Fruit fly (Drosophila melanogaster) whole organism, embryonic: ENCODE data around the gene Gart.

Experiments used
- Bdp1 ChIP-seq: fragments of 200-800 bp; sonication (Bioruptor generic); optimal IDR thresholded peaks from 3 replicates; lab custom pipeline; 2016; ENCODE audit warnings: missing biosample characterization, missing genetic modification characterization
- Blimp-1 ChIP-seq: fragments of 200-800 bp; sonication (Bioruptor generic); optimal IDR thresholded peaks from 3 replicates; lab custom pipeline; 2018; ENCODE audit warnings: missing biosample characterization, missing genetic modification characterization, mild to moderate bottlenecking, moderate library complexity, missing genetic modification reagents
- CG1024 ChIP-seq: fragments of 200-800 bp; sonication (Bioruptor generic); IDR thresholded peaks from 2 replicates; pipeline ENCODE4 v1.3.6; 2022; ENCODE audit warnings: missing biosample characterization, missing genetic modification characterization
- CG10267 ChIP-seq: fragments of 200-800 bp; sonication (Bioruptor generic); optimal IDR thresholded peaks from 2 replicates; lab custom pipeline; 2018; ENCODE audit warnings: missing biosample characterization, mild to moderate bottlenecking, missing genetic modification characterization, moderate library complexity
- CG10274 ChIP-seq: fragments of 200-800 bp; sonication (Bioruptor generic); optimal IDR thresholded peaks from 3 replicates; lab custom pipeline; 2017; ENCODE audit warnings: missing biosample characterization, mild to moderate bottlenecking, missing genetic modification characterization
- CG10565 ChIP-seq: fragments of 200-800 bp; sonication (Bioruptor generic); optimal IDR thresholded peaks from 3 replicates; lab custom pipeline; 2016; ENCODE audit warnings: missing biosample characterization, mild to moderate bottlenecking, missing genetic modification characterization
- CG11504 ChIP-seq: fragments of 200-800 bp; sonication (Bioruptor generic); optimal IDR thresholded peaks from 3 replicates; lab custom pipeline; 2019; ENCODE audit warnings: missing biosample characterization, mild to moderate bottlenecking, missing genetic modification characterization, moderate library complexity
- CG11695 ChIP-seq: fragments of 200-800 bp; sonication (Bioruptor generic); IDR thresholded peaks from 3 replicates; pipeline ENCODE4 v1.3.6; 2022; ENCODE audit warnings: missing biosample characterization, missing genetic modification characterization
- CG12071 ChIP-seq: fragments of 200-800 bp; sonication (Bioruptor generic); optimal IDR thresholded peaks from 3 replicates; lab custom pipeline; 2018; ENCODE audit warnings: missing biosample characterization, mild to moderate bottlenecking, missing genetic modification characterization
- CG12391 ChIP-seq: fragments of 200-800 bp; sonication (Bioruptor generic); optimal IDR thresholded peaks from 3 replicates; lab custom pipeline; 2018; ENCODE audit warnings: missing biosample characterization, mild to moderate bottlenecking, missing genetic modification characterization, moderate library complexity
- CG14050 ChIP-seq: fragments of 200-800 bp; sonication (Bioruptor generic); IDR thresholded peaks from 3 replicates; pipeline ENCODE4 v1.3.6; 2022; ENCODE audit warnings: missing biosample characterization, missing genetic modification characterization
- CG15514 ChIP-seq: fragments of 200-800 bp; sonication (Bioruptor generic); optimal IDR thresholded peaks from 3 replicates; lab custom pipeline; 2017; ENCODE audit warnings: missing biosample characterization, missing genetic modification characterization, mild to moderate bottlenecking, moderate library complexity, missing genetic modification reagents
- CG16815 ChIP-seq: fragments of 200-800 bp; sonication (Bioruptor generic); optimal IDR thresholded peaks from 3 replicates; lab custom pipeline; 2017; ENCODE audit warnings: missing biosample characterization, mild to moderate bottlenecking, missing genetic modification characterization
- CG17802 ChIP-seq: fragments of 200-800 bp; sonication (Bioruptor generic); optimal IDR thresholded peaks from 2 replicates; lab custom pipeline; 2018; ENCODE audit warnings: missing biosample characterization, mild to moderate bottlenecking, missing genetic modification characterization, moderate library complexity
- CG17912 ChIP-seq: fragments of 200-800 bp; sonication (Bioruptor generic); optimal IDR thresholded peaks from 2 replicates; lab custom pipeline; 2018; ENCODE audit warnings: missing biosample characterization, mild to moderate bottlenecking, missing genetic modification characterization
- CG2129 ChIP-seq: fragments of 200-800 bp; sonication (Bioruptor generic); IDR thresholded peaks from 2 replicates; pipeline ENCODE4 v1.3.6; 2022; ENCODE audit warnings: missing biosample characterization, missing genetic modification characterization; ENCODE audit not compliant: partially characterized antibody
- CG2889 ChIP-seq: fragments of 200-800 bp; sonication (Bioruptor generic); IDR thresholded peaks from 3 replicates; pipeline ENCODE4 v1.3.6; 2022; ENCODE audit warnings: missing biosample characterization, missing genetic modification characterization
- CG31388 ChIP-seq: fragments of 200-800 bp; sonication (Bioruptor generic); optimal IDR thresholded peaks from 2 replicates; lab custom pipeline; 2016; ENCODE audit warnings: missing biosample characterization, missing genetic modification characterization
- CG32532 ChIP-seq: fragments of 200-800 bp; sonication (Bioruptor generic); IDR thresholded peaks from 2 replicates; pipeline ENCODE4 v1.3.6; 2022; ENCODE audit warnings: missing biosample characterization, missing genetic modification characterization
- CG32767 ChIP-seq: fragments of 200-800 bp; sonication (Bioruptor generic); IDR thresholded peaks from 2 replicates; pipeline ENCODE4 v1.3.6; 2022; ENCODE audit warnings: missing biosample characterization, missing genetic modification characterization
- CG3281 ChIP-seq: fragments of 200-800 bp; sonication (Bioruptor generic); optimal IDR thresholded peaks from 3 replicates; lab custom pipeline; 2017; ENCODE audit warnings: missing biosample characterization, mild to moderate bottlenecking, missing genetic modification characterization
- CG4820 ChIP-seq: fragments of 200-800 bp; sonication (Bioruptor generic); optimal IDR thresholded peaks from 3 replicates; lab custom pipeline; 2016; ENCODE audit warnings: missing biosample characterization, missing genetic modification characterization
- CG7786 ChIP-seq: fragments of 200-800 bp; sonication (Bioruptor generic); optimal IDR thresholded peaks from 2 replicates; lab custom pipeline; 2016; ENCODE audit warnings: missing biosample characterization, missing genetic modification characterization
- CG8359 ChIP-seq: fragments of 200-800 bp; sonication (Bioruptor generic); optimal IDR thresholded peaks from 2 replicates; lab custom pipeline; 2017; ENCODE audit warnings: missing biosample characterization, mild to moderate bottlenecking, missing genetic modification characterization, borderline replicate concordance
- CG9215 ChIP-seq: fragments of 200-800 bp; sonication (Bioruptor generic); IDR thresholded peaks from 2 replicates; pipeline ENCODE4 v1.3.6; 2022; ENCODE audit warnings: missing biosample characterization, missing genetic modification characterization
- CG9437 ChIP-seq: fragments of 200-800 bp; sonication (Bioruptor generic); optimal IDR thresholded peaks from 2 replicates; lab custom pipeline; 2018; ENCODE audit warnings: missing biosample characterization, mild to moderate bottlenecking, missing genetic modification characterization
- Dip2 ChIP-seq: fragments of 200-800 bp; sonication (Bioruptor generic); IDR thresholded peaks from 2 replicates; pipeline ENCODE4 v1.3.6; 2022; ENCODE audit warnings: missing biosample characterization, missing genetic modification characterization
- Doc3 ChIP-seq: fragments of 200-800 bp; sonication (Bioruptor generic); IDR thresholded peaks from 3 replicates; pipeline ENCODE4 v1.3.6; 2022; ENCODE audit warnings: missing biosample characterization, missing genetic modification characterization; ENCODE audit not compliant: partially characterized antibody
- Dref ChIP-seq: fragments of 200-800 bp; sonication (Bioruptor generic); IDR thresholded peaks from 2 replicates; pipeline ENCODE4 v1.3.6; 2022; ENCODE audit warnings: missing biosample characterization, missing genetic modification characterization
- HLH4C ChIP-seq: fragments of 200-800 bp; sonication (Bioruptor generic); IDR thresholded peaks from 3 replicates; pipeline ENCODE4 v1.3.6; 2022; ENCODE audit warnings: missing biosample characterization, missing genetic modification characterization; ENCODE audit not compliant: partially characterized antibody
- Hr51 ChIP-seq, 2 experiments: fragments of 200-800 bp; sonication (Bioruptor generic); optimal IDR thresholded peaks; 2 replicates in 1 of 2; 3 replicates in 1 of 2; lab custom pipeline; 2016 to 2018; ENCODE audit warnings: missing biosample characterization in 2 of 2, missing genetic modification characterization in 2 of 2, mild to moderate bottlenecking in 1 of 2, moderate library complexity in 1 of 2
- Lim3 ChIP-seq: fragments of 200-800 bp; sonication (Bioruptor generic); IDR thresholded peaks from 2 replicates; pipeline ENCODE4 v1.3.6; 2022; ENCODE audit warnings: missing biosample characterization, missing genetic modification characterization
- Rfx ChIP-seq: fragments of 200-800 bp; sonication (Bioruptor generic); IDR thresholded peaks from 2 replicates; pipeline ENCODE4 v1.3.6; 2022; ENCODE audit warnings: missing biosample characterization, missing genetic modification characterization
- Taf1 ChIP-seq: fragments of 200-800 bp; sonication (Bioruptor generic); IDR thresholded peaks from 2 replicates; pipeline ENCODE4 v1.3.6; 2022; ENCODE audit warnings: missing biosample characterization, missing genetic modification characterization
- ap ChIP-seq: fragments of 200-800 bp; sonication (Bioruptor generic); IDR thresholded peaks from 2 replicates; pipeline ENCODE4 v1.3.6; 2022; ENCODE audit warnings: missing biosample characterization, missing genetic modification characterization
- cad ChIP-seq: fragments of >200 bp; optimal IDR thresholded peaks from 2 replicates; lab custom pipeline; 2017; ENCODE audit warnings: missing biosample characterization, missing genetic modification characterization
- caup ChIP-seq: fragments of 200-800 bp; sonication (Bioruptor generic); optimal IDR thresholded peaks from 3 replicates; lab custom pipeline; 2017; ENCODE audit warnings: missing biosample characterization, mild to moderate bottlenecking, missing genetic modification characterization, moderate library complexity; ENCODE audit not compliant: severe bottlenecking
- da ChIP-seq: fragments of 200-800 bp; sonication (Bioruptor generic); optimal IDR thresholded peaks from 2 replicates; lab custom pipeline; 2016; ENCODE audit warnings: missing biosample characterization, missing genetic modification characterization
- exex ChIP-seq: fragments of 200-800 bp; sonication (Bioruptor generic); optimal IDR thresholded peaks from 4 replicates; lab custom pipeline; 2018; ENCODE audit warnings: missing biosample characterization, mild to moderate bottlenecking, missing genetic modification characterization, moderate library complexity
- grau ChIP-seq: fragments of 200-800 bp; optimal IDR thresholded peaks from 3 replicates; lab custom pipeline; 2019; ENCODE audit warnings: missing biosample characterization, mild to moderate bottlenecking, missing genetic modification characterization, moderate library complexity
- lmd ChIP-seq: fragments of 200-800 bp; sonication (Bioruptor generic); IDR thresholded peaks from 2 replicates; pipeline ENCODE4 v1.3.6; 2022; ENCODE audit warnings: missing biosample characterization, missing genetic modification characterization
- lola ChIP-seq, 3 experiments: fragments of >200 bp in 2 of 3; fragments of 200-800 bp in 1 of 3; sonication (Bioruptor generic) in 1 of 3; optimal IDR thresholded peaks; 2 replicates each; lab custom pipeline; 2017 to 2019; ENCODE audit warnings: missing biosample characterization in 3 of 3, missing genetic modification characterization in 3 of 3, mild to moderate bottlenecking in 1 of 3, moderate library complexity in 1 of 3
- pzg ChIP-seq: fragments of 200-800 bp; sonication (Bioruptor generic); optimal IDR thresholded peaks from 3 replicates; lab custom pipeline; 2018; ENCODE audit warnings: missing biosample characterization, mild to moderate bottlenecking, missing genetic modification characterization, moderate library complexity
- ranshi ChIP-seq: fragments of 200-800 bp; sonication (Bioruptor generic); IDR thresholded peaks from 2 replicates; pipeline ENCODE4 v1.3.6; 2022; ENCODE audit warnings: missing biosample characterization, missing genetic modification characterization
- sqz ChIP-seq: fragments of 200-800 bp; sonication (Bioruptor generic); optimal IDR thresholded peaks from 3 replicates; lab custom pipeline; 2018; ENCODE audit warnings: missing biosample characterization, mild to moderate bottlenecking, missing genetic modification characterization
- sug ChIP-seq: fragments of 200-800 bp; optimal IDR thresholded peaks from 2 replicates; lab custom pipeline; 2019; ENCODE audit warnings: missing biosample characterization, mild to moderate bottlenecking, missing genetic modification characterization, moderate library complexity
- tll ChIP-seq, 2 experiments: fragments of 200-800 bp in 1 of 2; fragments of >200 bp in 1 of 2; sonication (Bioruptor generic) in 1 of 2; optimal IDR thresholded peaks; 2 replicates each; lab custom pipeline; 2017 to 2019; ENCODE audit warnings: missing biosample characterization in 2 of 2, missing genetic modification characterization in 2 of 2, mild to moderate bottlenecking in 1 of 2, moderate library complexity in 1 of 2
- trh ChIP-seq: fragments of 200-800 bp; sonication (Bioruptor generic); optimal IDR thresholded peaks from 2 replicates; lab custom pipeline; 2016; ENCODE audit warnings: missing biosample characterization, missing genetic modification characterization

Gart gene

dm6 chr2L:7023614-7024259 lies at the start of gene Gart (continued):
- TF ChIP-seq CG7786 (peak; percentile 68), CG9215 (GFP tag; lab: Robert Waterston, UW) (no peak), ap (no peak), Rfx (GFP tag; lab: Robert Waterston, UW) (peak; percentile 84), da (GFP tag; lab: Kevin White, UChicago) (no peak), trh (GFP tag; lab: Kevin White, UChicago) (peak; percentile 11), Lim3 (GFP tag; lab: Robert Waterston, UW) (no peak), CG2129 (GFP tag; lab: Robert Waterston, UW) (no peak), CG32767 (peak; percentile 53; the same call in 1 of the 2 replicates), lola (GFP tag; optimal IDR thresholded peaks at IDR 0.05; lab: Kevin White, UChicago) (peak in 1 of 3 experiments; percentile 58), CG12391 (tag; lab: Kevin White, UChicago) (peak; percentile 71), sug (peak; percentile 89), CG32532 (GFP tag; lab: Robert Waterston, UW) (no peak; the same call in 1 of the 2 replicates), CG12071 (no peak), CG10274 (GFP tag; lab: Kevin White, UChicago) (no peak), grau (tag; lab: Kevin White, UChicago) (peak; percentile 72), Dref (GFP tag; lab: Robert Waterston, UW) (no peak), Doc3 (no peak), CG4820 (GFP tag; lab: Kevin White, UChicago) (peak; percentile 59), ranshi (GFP tag; lab: Robert Waterston, UW) (0 out of 2 replicates have a peak, but pooled peaks have one; percentile 63), CG16815 (GFP tag; lab: Kevin White, UChicago) (peak; percentile 0), HLH4C (GFP tag; lab: Robert Waterston, UW) (no peak), caup (peak; percentile 71), cad (no peak), CG1024 (GFP tag; lab: Robert Waterston, UW) (peak; percentile 70), CG10565 (GFP tag; lab: Kevin White, UChicago) (no peak), CG17912 (GFP tag; lab: Kevin White, UChicago) (no peak), lmd (no peak; the same call in none of the 2 replicates), CG17802 (tag; lab: Kevin White, UChicago) (no peak), CG10267 (tag; lab: Kevin White, UChicago) (peak; percentile 9), CG15514 (GFP tag; lab: Kevin White, UChicago) (no peak), CG31388 (GFP tag; lab: Kevin White, UChicago) (no peak), CG9437 (peak; percentile 24), CG11695 (GFP tag; lab: Robert Waterston, UW) (0 out of 3 replicates have a peak, but pooled peaks have one; percentile 39), CG14050 (GFP tag; lab: Robert Waterston, UW) (peak; percentile 52; the same call in 1 of the 3 replicates), Dip2 (GFP tag; lab: Robert Waterston, UW) (no peak), pzg (no peak), tll (GFP tag; optimal IDR thresholded peaks at IDR 0.05; lab: Kevin White, UChicago) (peak in 1 of 2 experiments; percentile 4), Hr51 (GFP tag; optimal IDR thresholded peaks at IDR 0.05; lab: Kevin White, UChicago) (peak in 1 of 2 experiments; percentile 43), CG3281 (GFP tag; lab: Kevin White, UChicago) (peak; percentile 41), Blimp-1 (no peak), Taf1 (GFP tag; lab: Robert Waterston, UW) (peak; percentile 40; the same call in 1 of the 2 replicates), CG2889 (GFP tag; lab: Robert Waterston, UW) (peak; percentile 68; the same call in 2 of the 3 replicates), CG8359 (GFP tag; lab: Kevin White, UChicago) (no peak), sqz (GFP tag; lab: Kevin White, UChicago) (no peak), Bdp1 (GFP tag; lab: Kevin White, UChicago) (peak; percentile 36), exex (tag; lab: Kevin White, UChicago) (peak; percentile 32), CG11504 (tag; lab: Kevin White, UChicago) (no peak)
